Worm (Caenorhabditis elegans) whole organism, midembryonic: ENCODE measurements around the gene K09E3.7.

Experiments used
- klf-2 ChIP-seq: fragments of 200-800 bp; sonication (Bioruptor generic); conservative IDR thresholded peaks from 2 replicates; pipeline ENCODE4 v1.3.6; 2022; ENCODE audit warnings: missing genetic modification reagents, missing genetic modification characterization, missing compliant biosample characterization
- med-1 ChIP-seq: sonication (generic microtip); optimal IDR thresholded peaks from 2 replicates; lab custom pipeline; 2017; ENCODE audit warnings: missing genetic modification characterization, mild to moderate bottlenecking, missing compliant biosample characterization, antibody characterized with exemption, missing genetic modification reagents; ENCODE audit not compliant: insufficient read depth
- tab-1 ChIP-seq: fragments of 200-800 bp; sonication (Bioruptor generic); IDR thresholded peaks from 2 replicates; pipeline ENCODE4 v1.3.6; 2022; ENCODE audit warnings: missing genetic modification characterization, missing compliant biosample characterization
- ztf-29 ChIP-seq: fragments of 200-800 bp; sonication (Bioruptor generic); IDR thresholded peaks from 2 replicates; pipeline ENCODE4 v1.3.6; 2022; ENCODE audit warnings: missing genetic modification reagents, missing genetic modification characterization, missing compliant biosample characterization

ce11 chrX:17168086-17168485 is 33.8 kb upstream of the K09E3.7 start:
- no peak for TF ChIP-seq tab-1 (GFP tag; lab: Robert Waterston, UW)
- no peak for TF ChIP-seq ztf-29
- no peak for TF ChIP-seq med-1
- no peak for TF ChIP-seq klf-2 (GFP tag; lab: Robert Waterston, UW)
